Worm (Caenorhabditis elegans) whole organism, L3 larva: ENCODE measurements around the gene scrm-5.
A peak's percentile ranks its signal among the peaks of the same experiment; 100 is the strongest.
"Not testable (repeated sequence)": the region's sequence is repeated elsewhere in the genome, so short reads cannot be mapped to it uniquely, and the experiment has no call there.

ENCODE experiments used
- ZK546.5 ChIP-seq: sonication (generic microtip); optimal IDR thresholded peaks from 2 replicates; lab custom pipeline; 2017; ENCODE audit warnings: missing biosample characterization, missing genetic modification characterization
- aly-2 ChIP-seq: fragments of 150-350 bp; optimal IDR thresholded peaks from 2 replicates; lab custom pipeline; 2014; ENCODE audit warnings: missing biosample characterization, missing genetic modification characterization
- ama-1 ChIP-seq: fragments of 150-350 bp; optimal IDR thresholded peaks from 2 replicates; lab custom pipeline; 2018
- ceh-16 ChIP-seq: sonication (generic microtip); optimal IDR thresholded peaks from 2 replicates; lab custom pipeline; 2017; ENCODE audit warnings: missing biosample characterization, missing genetic modification characterization
- egl-27 ChIP-seq: sonication (generic microtip); optimal IDR thresholded peaks from 4 replicates; lab custom pipeline; 2017; ENCODE audit warnings: missing biosample characterization, missing genetic modification reagents, missing genetic modification characterization
- elt-1 ChIP-seq: fragments of 150-350 bp; optimal IDR thresholded peaks from 2 replicates; lab custom pipeline; 2014; ENCODE audit warnings: missing biosample characterization, missing genetic modification characterization
- elt-2 ChIP-seq: sonication (generic microtip); optimal IDR thresholded peaks from 2 replicates; lab custom pipeline; 2016; ENCODE audit warnings: missing genetic modification reagents, mild to moderate bottlenecking, missing genetic modification characterization, missing compliant biosample characterization
- fkh-2 ChIP-seq: fragments of 150-350 bp; optimal IDR thresholded peaks from 2 replicates; lab custom pipeline; 2014; ENCODE audit warnings: missing biosample characterization, missing genetic modification reagents, missing genetic modification characterization
- fos-1 ChIP-seq: fragments of 150-350 bp; optimal IDR thresholded peaks from 2 replicates; lab custom pipeline; 2014; ENCODE audit warnings: missing biosample characterization, missing genetic modification characterization
- hmg-11 ChIP-seq: sonication (generic microtip); optimal IDR thresholded peaks from 2 replicates; lab custom pipeline; 2016; ENCODE audit warnings: missing genetic modification characterization, missing compliant biosample characterization
- jun-1 ChIP-seq: fragments of 150-350 bp; optimal IDR thresholded peaks from 2 replicates; lab custom pipeline; 2014; ENCODE audit warnings: missing biosample characterization, missing genetic modification reagents, missing genetic modification characterization
- lin-15B ChIP-seq: fragments of 150-350 bp; optimal IDR thresholded peaks from 2 replicates; lab custom pipeline; 2014; ENCODE audit warnings: missing biosample characterization, missing genetic modification characterization
- lin-39 ChIP-seq: fragments of 150-350 bp; optimal IDR thresholded peaks from 2 replicates; lab custom pipeline; 2018; ENCODE audit warnings: missing biosample characterization, missing genetic modification reagents, missing genetic modification characterization
- lsy-12 ChIP-seq: sonication (generic microtip); optimal IDR thresholded peaks from 2 replicates; lab custom pipeline; 2016; ENCODE audit warnings: mild to moderate bottlenecking, missing genetic modification characterization, missing compliant biosample characterization
- mdl-1 ChIP-seq: fragments of 150-350 bp; optimal IDR thresholded peaks from 2 replicates; lab custom pipeline; 2014; ENCODE audit warnings: missing biosample characterization, missing genetic modification characterization
- nhr-12 ChIP-seq: fragments of 150-350 bp; optimal IDR thresholded peaks from 2 replicates; lab custom pipeline; 2014; ENCODE audit warnings: missing biosample characterization, missing genetic modification characterization
- nhr-23 ChIP-seq: fragments of 150-350 bp; optimal IDR thresholded peaks from 2 replicates; lab custom pipeline; 2014; ENCODE audit warnings: missing biosample characterization, missing genetic modification reagents, missing genetic modification characterization
- nhr-28 ChIP-seq: fragments of 150-350 bp; optimal IDR thresholded peaks from 2 replicates; lab custom pipeline; 2014; ENCODE audit warnings: missing biosample characterization, missing genetic modification characterization
- nhr-43 ChIP-seq: sonication (generic microtip); optimal IDR thresholded peaks from 2 replicates; lab custom pipeline; 2016; ENCODE audit warnings: mild to moderate bottlenecking, missing genetic modification characterization, missing compliant biosample characterization; ENCODE audit not compliant: poor library complexity, severe bottlenecking
- nhr-67 ChIP-seq: fragments of 150-350 bp; optimal IDR thresholded peaks from 2 replicates; lab custom pipeline; 2014; ENCODE audit warnings: missing biosample characterization, missing genetic modification characterization
- nhr-76 ChIP-seq: fragments of 150-350 bp; sonication (generic microtip); optimal IDR thresholded peaks from 5 replicates; lab custom pipeline; 2014; ENCODE audit warnings: missing biosample characterization, missing genetic modification characterization
- nhr-77 ChIP-seq: fragments of 150-350 bp; optimal IDR thresholded peaks from 2 replicates; lab custom pipeline; 2014; ENCODE audit warnings: missing biosample characterization, missing genetic modification characterization
- pha-4 ChIP-seq: fragments of 150-350 bp; optimal IDR thresholded peaks from 2 replicates; lab custom pipeline; 2014; ENCODE audit warnings: missing biosample characterization, missing genetic modification reagents, missing genetic modification characterization
- sea-2 ChIP-seq: fragments of 150-350 bp; sonication (generic microtip); optimal IDR thresholded peaks from 4 replicates; lab custom pipeline; 2014; ENCODE audit warnings: missing biosample characterization, missing genetic modification reagents, missing genetic modification characterization
- skn-1 ChIP-seq: fragments of 150-350 bp; optimal IDR thresholded peaks from 2 replicates; lab custom pipeline; 2014; ENCODE audit warnings: missing biosample characterization, missing genetic modification characterization
- tbx-2 ChIP-seq: sonication (generic microtip); optimal IDR thresholded peaks from 2 replicates; lab custom pipeline; 2016; ENCODE audit warnings: mild to moderate bottlenecking, missing genetic modification characterization, missing compliant biosample characterization
- unc-39 ChIP-seq: sonication (generic microtip); optimal IDR thresholded peaks from 4 replicates; lab custom pipeline; 2017; ENCODE audit warnings: missing biosample characterization, missing genetic modification characterization
- unc-62 ChIP-seq: fragments of 150-350 bp; sonication (generic microtip); optimal IDR thresholded peaks from 4 replicates; lab custom pipeline; 2014; ENCODE audit warnings: missing biosample characterization, missing genetic modification reagents, missing genetic modification characterization
- zag-1 ChIP-seq: fragments of 150-350 bp; optimal IDR thresholded peaks from 2 replicates; lab custom pipeline; 2014; ENCODE audit warnings: missing biosample characterization, missing genetic modification characterization
- ztf-11 ChIP-seq: fragments of 150-350 bp; optimal IDR thresholded peaks from 2 replicates; lab custom pipeline; 2014; ENCODE audit warnings: missing biosample characterization, missing genetic modification characterization
- ztf-4 ChIP-seq: fragments of 150-350 bp; optimal IDR thresholded peaks from 2 replicates; lab custom pipeline; 2014; ENCODE audit warnings: missing biosample characterization, missing genetic modification characterization

The scrm-5 gene

ce11 chrIV:4123083-4123482, 39.1 kb upstream of the scrm-5 start, which contains the start of gene mul-1:
Gene mul-1 (minus strand): TSS chrIV:4123166.
- TF ChIP-seq lin-15B (tag; lab: Kevin White, UChicago) (no peak), elt-2 (tag; lab: Kevin White, UChicago) (peak; percentile 69), unc-39 (tag; lab: Kevin White, UChicago) (no peak)

- not testable (repeated sequence) for TF ChIP-seq nhr-77 (tag; lab: Kevin White, UChicago); lsy-12 (tag; lab: Kevin White, UChicago); sea-2 (GFP tag; lab: Kevin White, UChicago)
Measured at ce11 chrIV:4125657-4126056, 36.6 kb upstream of the scrm-5 start, which contains the start of gene F49F1.7. Gene F49F1.7 (minus strand): TSS chrIV:4125757.

- TF ChIP-seq nhr-76 (tag; lab: Kevin White, UChicago) (no peak), mdl-1 (tag; lab: Kevin White, UChicago) (no peak)
Measured at ce11 chrIV:4135744-4136143, 26.5 kb upstream of the scrm-5 start, which contains the start of gene F49F1.17. Gene F49F1.17 (minus strand): TSS chrIV:4135844.

DNA sequence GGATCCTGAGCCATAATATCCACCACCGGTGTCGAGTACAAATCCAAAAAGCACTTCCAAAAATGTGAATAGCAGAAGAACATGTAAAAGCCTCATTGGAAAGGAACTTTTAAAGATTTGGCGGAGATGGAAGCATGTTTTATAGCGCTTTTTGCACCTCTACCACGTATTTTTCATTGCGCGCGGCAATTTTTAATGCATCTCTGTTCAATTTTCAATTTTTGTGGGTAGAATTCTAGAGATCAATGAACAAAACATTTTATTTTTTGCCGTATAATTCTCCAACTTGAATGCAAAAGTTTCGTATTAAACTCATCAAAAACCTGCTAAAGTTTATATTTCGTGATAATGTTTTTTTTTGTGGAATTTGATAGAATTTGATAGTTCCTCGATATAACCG, 24.7 kb upstream of the scrm-5 start, which contains the start of gene F49F1.9:
Gene F49F1.9 (minus strand): TSS at position 101 of the 400 bp plus-strand sequence.
- TF ChIP-seq tbx-2 (tag; lab: Kevin White, UChicago) (no peak), lsy-12 (tag; lab: Kevin White, UChicago) (no peak), nhr-12 (tag; lab: Kevin White, UChicago) (no peak), aly-2 (tag; lab: Kevin White, UChicago) (no peak), nhr-67 (tag; lab: Kevin White, UChicago) (no peak), ama-1 (lab: Kevin White, UChicago) (no peak), ZK546.5 (tag; lab: Kevin White, UChicago) (no peak), pha-4 (tag; lab: Kevin White, UChicago) (no peak), jun-1 (no peak), hmg-11 (tag; lab: Kevin White, UChicago) (no peak), skn-1 (tag; lab: Kevin White, UChicago) (no peak), lin-15B (tag; lab: Kevin White, UChicago) (no peak), elt-1 (tag; lab: Kevin White, UChicago) (no peak)
- TF ChIP-seq, all 47 proteins: peak for 0

- TF ChIP-seq nhr-28 (tag; lab: Kevin White, UChicago) (no peak), zag-1 (tag; lab: Kevin White, UChicago) (no peak), unc-39 (tag; lab: Kevin White, UChicago) (no peak), unc-62 (GFP tag; lab: Kevin White, UChicago) (no peak), aly-2 (tag; lab: Kevin White, UChicago) (no peak), lsy-12 (tag; lab: Kevin White, UChicago) (no peak), tbx-2 (tag; lab: Kevin White, UChicago) (no peak), nhr-77 (tag; lab: Kevin White, UChicago) (no peak), egl-27 (tag; lab: Kevin White, UChicago) (no peak)
Measured at ce11 chrIV:4139022-4139421, 23.2 kb upstream of the scrm-5 start, which contains the start of gene F49F1.10. Gene F49F1.10 (minus strand): TSS chrIV:4139122.

ce11 chrIV:4140265-4140664, 22.0 kb upstream of the scrm-5 start, which contains the start of gene F49F1.18:
Gene F49F1.18 (minus strand): TSS chrIV:4140365.
- TF ChIP-seq ztf-11 (tag; lab: Kevin White, UChicago): no peak
- no peak for TF ChIP-seq tbx-2 (tag; lab: Kevin White, UChicago)
- TF ChIP-seq pha-4 (tag; lab: Kevin White, UChicago): no peak

ce11 chrIV:4141311-4141710, 20.9 kb upstream of the scrm-5 start, which contains the start of gene F49F1.11:
Gene F49F1.11 (minus strand): TSS chrIV:4141411.
- TF ChIP-seq nhr-76 (tag; lab: Kevin White, UChicago): no peak
- no peak for TF ChIP-seq ama-1 (lab: Kevin White, UChicago)
- no peak for TF ChIP-seq nhr-77 (tag; lab: Kevin White, UChicago)
- no peak for TF ChIP-seq lsy-12 (tag; lab: Kevin White, UChicago)
- TF ChIP-seq ceh-16 (tag; lab: Kevin White, UChicago): no peak
- no peak for TF ChIP-seq skn-1 (tag; lab: Kevin White, UChicago)
- TF ChIP-seq ztf-4 (tag; lab: Kevin White, UChicago): no peak
- TF ChIP-seq sea-2 (GFP tag; lab: Kevin White, UChicago): no peak
- no peak for TF ChIP-seq jun-1
- TF ChIP-seq nhr-67 (tag; lab: Kevin White, UChicago): no peak
- no peak for TF ChIP-seq lin-39 (tag; lab: Kevin White, UChicago)
- TF ChIP-seq nhr-23 (tag; lab: Kevin White, UChicago): no peak
- no peak for TF ChIP-seq fos-1 (tag; lab: Kevin White, UChicago)
- TF ChIP-seq zag-1 (tag; lab: Kevin White, UChicago): no peak
- no peak for TF ChIP-seq nhr-43 (tag; lab: Kevin White, UChicago)
- TF ChIP-seq fkh-2 (tag; lab: Kevin White, UChicago): no peak
- no peak for TF ChIP-seq unc-62 (GFP tag; lab: Kevin White, UChicago)
- no peak for TF ChIP-seq elt-2 (tag; lab: Kevin White, UChicago)
- TF ChIP-seq, all 47 proteins: peak for 0
